Fruit fly (Drosophila melanogaster) whole organism, embryonic: Measurements from ENCODE around the gene mdlc.

Source experiments
- Antp ChIP-seq: fragments of 200-800 bp; sonication (Bioruptor generic); optimal IDR thresholded peaks from 3 replicates; lab custom pipeline; 2016; ENCODE audit warnings: missing biosample characterization, missing genetic modification characterization
- Bgb ChIP-seq: fragments of 200-800 bp; sonication (Bioruptor generic); IDR thresholded peaks from 2 replicates; pipeline ENCODE4 v1.3.6; 2022; ENCODE audit warnings: missing biosample characterization, missing genetic modification characterization; ENCODE audit not compliant: partially characterized antibody
- BtbVII ChIP-seq: fragments of 200-800 bp; sonication (Bioruptor generic); optimal IDR thresholded peaks from 3 replicates; lab custom pipeline; 2017; ENCODE audit warnings: missing biosample characterization, mild to moderate bottlenecking, missing genetic modification characterization
- CG10565 ChIP-seq: fragments of 200-800 bp; sonication (Bioruptor generic); optimal IDR thresholded peaks from 3 replicates; lab custom pipeline; 2016; ENCODE audit warnings: missing biosample characterization, mild to moderate bottlenecking, missing genetic modification characterization
- CG11247 ChIP-seq: fragments of 200-800 bp; sonication (Bioruptor generic); IDR thresholded peaks from 2 replicates; pipeline ENCODE4 v1.3.6; 2022; ENCODE audit warnings: missing biosample characterization, missing genetic modification characterization
- CG13296 ChIP-seq: fragments of 200-800 bp; sonication (Bioruptor generic); optimal IDR thresholded peaks from 3 replicates; lab custom pipeline; 2018; ENCODE audit warnings: missing biosample characterization, mild to moderate bottlenecking, missing genetic modification characterization
- CG13424 ChIP-seq: fragments of 200-800 bp; sonication (Bioruptor generic); optimal IDR thresholded peaks from 2 replicates; lab custom pipeline; 2019; ENCODE audit warnings: missing biosample characterization, mild to moderate bottlenecking, missing genetic modification characterization, moderate library complexity
- CG13775 ChIP-seq: fragments of 200-800 bp; sonication (Bioruptor generic); optimal IDR thresholded peaks from 3 replicates; lab custom pipeline; 2017; ENCODE audit warnings: missing biosample characterization, mild to moderate bottlenecking, missing genetic modification characterization
- CG13894 ChIP-seq: fragments of 200-800 bp; sonication (Bioruptor generic); optimal IDR thresholded peaks from 3 replicates; lab custom pipeline; 2018; ENCODE audit warnings: missing biosample characterization, mild to moderate bottlenecking, missing genetic modification characterization, moderate library complexity
- CG14050 ChIP-seq: fragments of 200-800 bp; sonication (Bioruptor generic); IDR thresholded peaks from 3 replicates; pipeline ENCODE4 v1.3.6; 2022; ENCODE audit warnings: missing biosample characterization, missing genetic modification characterization
- CG14965 ChIP-seq: fragments of 200-800 bp; sonication (Bioruptor generic); optimal IDR thresholded peaks from 2 replicates; lab custom pipeline; 2016; ENCODE audit warnings: missing biosample characterization, missing genetic modification characterization, borderline replicate concordance
- CG15601 ChIP-seq: fragments of 200-800 bp; sonication (Bioruptor generic); optimal IDR thresholded peaks from 3 replicates; lab custom pipeline; 2019; ENCODE audit warnings: missing biosample characterization, mild to moderate bottlenecking, missing genetic modification characterization, moderate library complexity
- CG1647 ChIP-seq: fragments of 200-800 bp; sonication (Bioruptor generic); optimal IDR thresholded peaks from 3 replicates; lab custom pipeline; 2016; ENCODE audit warnings: missing biosample characterization, missing genetic modification characterization
- CG17361 ChIP-seq: fragments of 200-800 bp; sonication (Bioruptor generic); IDR thresholded peaks from 3 replicates; pipeline ENCODE4 v1.3.6; 2022; ENCODE audit warnings: missing biosample characterization, missing genetic modification characterization
- CG17385 ChIP-seq: fragments of 200-800 bp; sonication (Bioruptor generic); optimal IDR thresholded peaks from 3 replicates; lab custom pipeline; 2018; ENCODE audit warnings: missing biosample characterization, mild to moderate bottlenecking, missing genetic modification characterization
- CG17829 ChIP-seq: fragments of 200-800 bp; optimal IDR thresholded peaks from 2 replicates; lab custom pipeline; 2019; ENCODE audit warnings: missing biosample characterization, mild to moderate bottlenecking, missing genetic modification characterization, moderate library complexity
- CG31365 ChIP-seq: fragments of 200-800 bp; sonication (Bioruptor generic); optimal IDR thresholded peaks from 2 replicates; lab custom pipeline; 2018; ENCODE audit warnings: missing biosample characterization, mild to moderate bottlenecking, missing genetic modification characterization
- CG32532 ChIP-seq: fragments of 200-800 bp; sonication (Bioruptor generic); IDR thresholded peaks from 2 replicates; pipeline ENCODE4 v1.3.6; 2022; ENCODE audit warnings: missing biosample characterization, missing genetic modification characterization
- CG33557 ChIP-seq: fragments of 200-800 bp; sonication (Bioruptor generic); optimal IDR thresholded peaks from 2 replicates; lab custom pipeline; 2019; ENCODE audit warnings: missing biosample characterization, mild to moderate bottlenecking, missing genetic modification characterization, moderate library complexity
- CG6175 ChIP-seq: fragments of 200-800 bp; sonication (Bioruptor generic); IDR thresholded peaks from 3 replicates; pipeline ENCODE4 v1.3.6; 2022; ENCODE audit warnings: missing biosample characterization, missing genetic modification characterization
- CG6791 ChIP-seq: fragments of 200-800 bp; sonication (Bioruptor generic); IDR thresholded peaks from 3 replicates; pipeline ENCODE4 v1.3.6; 2022; ENCODE audit warnings: missing biosample characterization, missing genetic modification characterization; ENCODE audit not compliant: partially characterized antibody
- CG7963 ChIP-seq: fragments of 200-800 bp; sonication (Bioruptor generic); IDR thresholded peaks from 3 replicates; pipeline ENCODE4 v1.3.6; 2022; ENCODE audit warnings: missing biosample characterization, missing genetic modification characterization; ENCODE audit not compliant: partially characterized antibody
- CG9817 ChIP-seq: fragments of 200-800 bp; sonication (Bioruptor generic); optimal IDR thresholded peaks from 2 replicates; lab custom pipeline; 2018; ENCODE audit warnings: missing biosample characterization, mild to moderate bottlenecking, missing genetic modification characterization, moderate library complexity
- D ChIP-seq, 2 experiments: fragments of 200-800 bp in 1 of 2; fragments of >200 bp in 1 of 2; sonication (Bioruptor generic) in 1 of 2; optimal IDR thresholded peaks; 2 replicates in 1 of 2; 3 replicates in 1 of 2; lab custom pipeline; 2017; ENCODE audit warnings: mild to moderate bottlenecking in 1 of 2, missing biosample characterization in 1 of 2, missing genetic modification characterization in 1 of 2, missing genetic modification reagents in 1 of 2
- Dfd ChIP-seq, 2 experiments: fragments of >200 bp; optimal IDR thresholded peaks; 2 replicates each; lab custom pipeline; 2017; ENCODE audit warnings: missing biosample characterization in 2 of 2, missing genetic modification characterization in 2 of 2
- Gug ChIP-seq: fragments of 200-800 bp; sonication (Bioruptor generic); IDR thresholded peaks from 4 replicates; pipeline ENCODE4 v1.3.6; 2022; ENCODE audit warnings: missing biosample characterization, missing genetic modification characterization
- Hr78 ChIP-seq, 2 experiments: fragments of 200-800 bp in 1 of 2; fragments of >200 bp in 1 of 2; sonication (Bioruptor generic) in 1 of 2; optimal IDR thresholded peaks; 2 replicates each; lab custom pipeline; 2017 to 2019; ENCODE audit warnings: missing biosample characterization in 2 of 2, missing genetic modification characterization in 2 of 2, mild to moderate bottlenecking in 1 of 2, moderate library complexity in 1 of 2
- MTF-1 ChIP-seq: fragments of 200-800 bp; sonication (Bioruptor generic); optimal IDR thresholded peaks from 2 replicates; lab custom pipeline; 2018; ENCODE audit warnings: missing biosample characterization, mild to moderate bottlenecking, missing genetic modification characterization, borderline replicate concordance
- NK7.1 ChIP-seq: fragments of 200-800 bp; sonication (Bioruptor generic); optimal IDR thresholded peaks from 3 replicates; lab custom pipeline; 2016; ENCODE audit warnings: missing biosample characterization, missing genetic modification characterization
- Sox102F ChIP-seq: fragments of 200-800 bp; sonication (Bioruptor generic); optimal IDR thresholded peaks from 2 replicates; lab custom pipeline; 2018; ENCODE audit warnings: missing biosample characterization, mild to moderate bottlenecking, missing genetic modification characterization, moderate library complexity
- Vsx1 ChIP-seq: fragments of 200-800 bp; sonication (Bioruptor generic); optimal IDR thresholded peaks from 2 replicates; lab custom pipeline; 2017; ENCODE audit warnings: missing biosample characterization, mild to moderate bottlenecking, missing genetic modification characterization, missing genetic modification reagents
- Xbp1 ChIP-seq: fragments of 200-800 bp; sonication (Bioruptor generic); optimal IDR thresholded peaks from 3 replicates; lab custom pipeline; 2016; ENCODE audit warnings: missing biosample characterization, mild to moderate bottlenecking, missing genetic modification characterization
- amos ChIP-seq: fragments of 200-800 bp; sonication (Bioruptor generic); IDR thresholded peaks from 2 replicates; pipeline ENCODE4 v1.3.6; 2022; ENCODE audit warnings: missing biosample characterization, missing genetic modification characterization; ENCODE audit not compliant: partially characterized antibody
- ato ChIP-seq: fragments of 200-800 bp; sonication (Bioruptor generic); IDR thresholded peaks from 2 replicates; pipeline ENCODE4 v1.3.6; 2022; ENCODE audit warnings: missing biosample characterization, missing genetic modification characterization; ENCODE audit not compliant: partially characterized antibody
- crc ChIP-seq: fragments of 200-800 bp; sonication (Bioruptor generic); optimal IDR thresholded peaks from 2 replicates; lab custom pipeline; 2016; ENCODE audit warnings: missing biosample characterization, missing genetic modification characterization
- ewg ChIP-seq: fragments of 200-800 bp; sonication (Bioruptor generic); optimal IDR thresholded peaks from 3 replicates; lab custom pipeline; 2017; ENCODE audit warnings: mild to moderate bottlenecking, missing biosample characterization, missing genetic modification reagents, missing genetic modification characterization
- fd96Cb ChIP-seq: fragments of 200-800 bp; sonication (Bioruptor generic); optimal IDR thresholded peaks from 2 replicates; lab custom pipeline; 2018; ENCODE audit warnings: missing biosample characterization, mild to moderate bottlenecking, missing genetic modification characterization, moderate library complexity
- insv ChIP-seq, 2 experiments: fragments of 200-800 bp; sonication (Bioruptor generic); optimal IDR thresholded peaks; 3 replicates each; lab custom pipeline; 2016 to 2018; ENCODE audit warnings: missing biosample characterization in 2 of 2, missing genetic modification characterization in 2 of 2
- maf-S ChIP-seq: fragments of 200-800 bp; sonication (Bioruptor generic); optimal IDR thresholded peaks from 2 replicates; lab custom pipeline; 2016; ENCODE audit warnings: missing biosample characterization, missing genetic modification characterization
- mirr ChIP-seq: fragments of 200-800 bp; sonication (Bioruptor generic); optimal IDR thresholded peaks from 3 replicates; lab custom pipeline; 2018; ENCODE audit warnings: missing biosample characterization, mild to moderate bottlenecking, missing genetic modification characterization
- ranshi ChIP-seq: fragments of 200-800 bp; sonication (Bioruptor generic); IDR thresholded peaks from 2 replicates; pipeline ENCODE4 v1.3.6; 2022; ENCODE audit warnings: missing biosample characterization, missing genetic modification characterization
- rib ChIP-seq: fragments of 200-800 bp; sonication (Bioruptor generic); IDR thresholded peaks from 2 replicates; pipeline ENCODE4 v1.3.6; 2022; ENCODE audit warnings: missing biosample characterization, missing genetic modification characterization
- stwl ChIP-seq: fragments of 200-800 bp; sonication (Bioruptor generic); optimal IDR thresholded peaks from 3 replicates; lab custom pipeline; 2018; ENCODE audit warnings: missing biosample characterization, mild to moderate bottlenecking, missing genetic modification characterization, moderate library complexity
- tna ChIP-seq: fragments of 200-800 bp; sonication (Bioruptor generic); IDR thresholded peaks from 2 replicates; pipeline ENCODE4 v1.3.6; 2022; ENCODE audit warnings: missing biosample characterization, missing genetic modification characterization; ENCODE audit not compliant: partially characterized antibody
- ttk ChIP-seq: fragments of 200-800 bp; sonication (Bioruptor generic); IDR thresholded peaks from 2 replicates; pipeline ENCODE4 v2.1.2; 2022; ENCODE audit warnings: missing biosample characterization, missing genetic modification characterization
- vnd ChIP-seq: fragments of 200-800 bp; sonication (Bioruptor generic); IDR thresholded peaks from 3 replicates; pipeline ENCODE4 v1.3.6; 2022; ENCODE audit warnings: missing biosample characterization, missing genetic modification characterization; ENCODE audit not compliant: partially characterized antibody

Gene mdlc

DNA sequence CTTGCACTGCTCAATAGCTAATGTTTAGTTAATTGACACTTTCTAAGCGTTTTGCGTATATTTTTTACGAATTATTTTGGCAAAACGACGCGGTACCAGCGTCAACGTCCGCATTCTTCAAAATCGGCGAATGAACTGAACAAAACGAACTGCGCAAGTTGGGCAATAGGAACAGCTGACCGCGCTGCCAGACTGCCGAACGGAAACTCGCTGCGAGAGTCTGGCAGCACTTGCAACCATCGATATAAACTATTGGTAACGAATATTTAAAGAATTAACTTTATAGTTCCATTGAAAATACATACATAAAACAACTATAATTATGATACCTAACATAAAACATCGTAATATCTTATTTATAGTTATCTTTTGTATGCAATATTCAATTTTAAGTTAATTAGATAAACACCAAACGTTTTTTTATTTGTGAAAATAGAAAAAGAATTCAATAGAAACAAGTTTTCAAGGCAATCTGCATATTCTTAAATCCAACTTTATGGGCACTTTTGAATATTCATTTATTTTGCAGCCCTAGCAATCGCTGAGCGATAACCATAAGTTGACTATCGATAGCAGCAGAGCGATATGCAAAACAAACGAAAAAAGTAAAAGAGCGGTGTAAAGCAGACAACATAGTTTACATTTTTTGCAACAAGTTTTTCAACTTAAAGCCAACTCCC lies 49.0 kb upstream of the mdlc start, which contains the start of the genes Hs6st and MED25 (continued):
- TF ChIP-seq maf-S (GFP tag; lab: Kevin White, UChicago) (no peak), fd96Cb (tag; lab: Kevin White, UChicago) (peak; percentile 53), ttk (GFP tag; lab: Robert Waterston, UW) (peak; percentile 8; the same call in 1 of the 2 replicates), BtbVII (GFP tag; lab: Kevin White, UChicago) (peak; percentile 39), mirr (GFP tag; lab: Kevin White, UChicago) (peak; percentile 45), CG17361 (GFP tag; lab: Robert Waterston, UW) (peak; percentile 58; the same call in 2 of the 3 replicates), Hr78 (GFP tag; optimal IDR thresholded peaks at IDR 0.05; lab: Kevin White, UChicago) (peak in 1 of 2 experiments; percentile 15), ranshi (GFP tag; lab: Robert Waterston, UW) (0 out of 2 replicates have a peak, but pooled peaks have one; percentile 17), NK7.1 (peak; percentile 2), ewg (GFP tag; lab: Kevin White, UChicago) (peak; percentile 81), tna (GFP tag; lab: Robert Waterston, UW) (peak; percentile 34), rib (GFP tag; lab: Robert Waterston, UW) (peak; percentile 18; the same call in 1 of the 2 replicates), CG32532 (peak; percentile 41; the same call in 1 of the 2 replicates), CG7963 (GFP tag; lab: Robert Waterston, UW) (peak; percentile 58; the same call in 2 of the 3 replicates), Bgb (GFP tag; lab: Robert Waterston, UW) (peak; percentile 61), CG14050 (GFP tag; lab: Robert Waterston, UW) (peak; percentile 52; the same call in 2 of the 3 replicates), CG13894 (tag; lab: Kevin White, UChicago) (no peak), CG11247 (GFP tag; lab: Robert Waterston, UW) (peak; percentile 29; the same call in 1 of the 2 replicates), CG17385 (GFP tag; lab: Kevin White, UChicago) (peak; percentile 12), CG6175 (GFP tag; lab: Robert Waterston, UW) (no peak), CG13775 (GFP tag; lab: Kevin White, UChicago) (peak; percentile 41), MTF-1 (peak; percentile 6), ato (GFP tag; lab: Robert Waterston, UW) (0 out of 2 replicates have a peak, but pooled peaks have one; percentile 40), CG10565 (no peak), Gug (GFP tag; lab: Robert Waterston, UW) (no peak), CG15601 (peak; percentile 47), D (optimal IDR thresholded peaks at IDR 0.05; lab: Kevin White, UChicago) (no peak), D (GFP tag; optimal IDR thresholded peaks at IDR 0.05; lab: Kevin White, UChicago) (peak; percentile 19), Xbp1 (GFP tag; lab: Kevin White, UChicago) (peak; percentile 19), CG13296 (GFP tag; lab: Kevin White, UChicago) (peak; percentile 67), Sox102F (GFP tag; lab: Kevin White, UChicago) (peak; percentile 11), CG14965 (no peak), stwl (tag; lab: Kevin White, UChicago) (peak; percentile 60), CG33557 (peak; percentile 10), Vsx1 (no peak), CG1647 (GFP tag; lab: Kevin White, UChicago) (peak; percentile 41), CG17829 (tag; lab: Kevin White, UChicago) (peak; percentile 43), Antp (no peak), vnd (GFP tag; lab: Robert Waterston, UW) (peak; percentile 65), CG31365 (tag; lab: Kevin White, UChicago) (peak; percentile 15), CG6791 (GFP tag; lab: Robert Waterston, UW) (peak; percentile 71), crc (GFP tag; lab: Kevin White, UChicago) (no peak), CG9817 (tag; lab: Kevin White, UChicago) (no peak), Dfd (GFP tag; optimal IDR thresholded peaks at IDR 0.05; lab: Kevin White, UChicago) (no peak), insv (GFP tag; optimal IDR thresholded peaks at IDR 0.05; lab: Kevin White, UChicago) (peak in 1 of 2 experiments; percentile 48), CG13424 (tag; lab: Kevin White, UChicago) (no peak), amos (peak; percentile 72; the same call in 1 of the 2 replicates)
